Fruit fly (Drosophila melanogaster): ENCODE results near the gene Mi-2.

The Mi-2 gene

dm6 chr3L:19928435-19929011 is 18.5 kb upstream of the Mi-2 start, which contains the start of the genes CG8004 and RhoGDI (continued):
- TF ChIP-seq CG1603 (tag; optimal IDR thresholded peaks at IDR 0.05) (peak; percentile 73), nmo (GFP tag; optimal IDR thresholded peaks at IDR 0.05) (peak; percentile 77), shn (GFP tag; optimal IDR thresholded peaks at IDR 0.05) (peak; percentile 63), disco-r (GFP tag; optimal IDR thresholded peaks at IDR 0.05) (peak; percentile 35), gro (GFP tag; optimal IDR thresholded peaks at IDR 0.05) (peak; percentile 62), CG2712 (tag; optimal IDR thresholded peaks at IDR 0.05) (peak; percentile 70), CG4424 (GFP tag; optimal IDR thresholded peaks at IDR 0.05) (peak; percentile 57), CG34422 (GFP tag; IDR thresholded peaks at IDR 0.05) (no peak), Doc3 (GFP tag; IDR thresholded peaks at IDR 0.05; ENCODE audit: partially characterized antibody) (no peak), hb (GFP tag; IDR thresholded peaks at IDR 0.05; ENCODE audit: partially characterized antibody) (no peak), CG14710 (tag; optimal IDR thresholded peaks at IDR 0.05) (peak; percentile 88), C15 (GFP tag; IDR thresholded peaks at IDR 0.05) (0 out of 3 replicates have a peak, but pooled peaks have one; percentile 19), CG10147 (GFP tag; optimal IDR thresholded peaks at IDR 0.05) (peak; percentile 18), Fer3 (tag; optimal IDR thresholded peaks at IDR 0.05) (peak; percentile 65), Rx (GFP tag; IDR thresholded peaks at IDR 0.05) (peak; percentile 56; the same call in 1 of the 2 replicates), CG10267 (tag; optimal IDR thresholded peaks at IDR 0.05) (peak; percentile 78), CG7928 (GFP tag; optimal IDR thresholded peaks at IDR 0.05) (no peak), gem (tag; optimal IDR thresholded peaks at IDR 0.05) (peak; percentile 81), Myb (GFP tag; optimal IDR thresholded peaks at IDR 0.05) (peak; percentile 32), sima (GFP tag; optimal IDR thresholded peaks at IDR 0.05) (no peak), gt (GFP tag; IDR thresholded peaks at IDR 0.05) (no peak), CG13775 (GFP tag; optimal IDR thresholded peaks at IDR 0.05) (peak; percentile 55), CG17612 (GFP tag; IDR thresholded peaks at IDR 0.05) (no peak), dpn (GFP tag; optimal IDR thresholded peaks at IDR 0.05) (peak; percentile 67 to 77), fu2 (GFP tag; optimal IDR thresholded peaks at IDR 0.05) (peak; percentile 47), hkb (optimal IDR thresholded peaks at IDR 0.05) (no peak), hkb (GFP tag; IDR thresholded peaks at IDR 0.05) (peak; percentile 49; the same call in 1 of the 2 replicates), CG10979 (tag; optimal IDR thresholded peaks at IDR 0.05) (peak; percentile 40), nau (GFP tag; optimal IDR thresholded peaks at IDR 0.05) (no peak), sd (tag; optimal IDR thresholded peaks at IDR 0.05) (no peak), Hr3 (GFP tag; optimal IDR thresholded peaks at IDR 0.05) (peak; percentile 70), Trl (optimal IDR thresholded peaks at IDR 0.05) (no peak), Trl (GFP tag; optimal IDR thresholded peaks at IDR 0.05) (peak; percentile 77), CG12391 (tag; optimal IDR thresholded peaks at IDR 0.05) (peak; percentile 82), CG15514 (GFP tag; optimal IDR thresholded peaks at IDR 0.05) (peak; percentile 83), sens (GFP tag) (peak; percentile 95), CG2889 (GFP tag; IDR thresholded peaks at IDR 0.05) (peak; percentile 62), ftz-f1 (GFP tag; optimal IDR thresholded peaks at IDR 0.05) (peak; percentile 14), unpg (GFP tag; optimal IDR thresholded peaks at IDR 0.05) (peak; percentile 68), Bgb (GFP tag; IDR thresholded peaks at IDR 0.05; ENCODE audit: partially characterized antibody) (no peak), CG4820 (GFP tag; optimal IDR thresholded peaks at IDR 0.05) (peak; percentile 53), crp (GFP tag; optimal IDR thresholded peaks at IDR 0.05) (peak; percentile 74 to 94), Ravus (GFP tag; IDR thresholded peaks at IDR 0.05) (no peak), knrl (GFP tag; IDR thresholded peaks at IDR 0.05; ENCODE audit: partially characterized antibody) (no peak), insv (GFP tag; optimal IDR thresholded peaks at IDR 0.05) (peak; percentile 75 to 95), CG3726 (GFP tag; IDR thresholded peaks at IDR 0.05) (0 out of 3 replicates have a peak, but pooled peaks have one; percentile 42), D (optimal IDR thresholded peaks at IDR 0.05) (no peak), D (GFP tag; optimal IDR thresholded peaks at IDR 0.05) (no peak), Ets97D (GFP tag; optimal IDR thresholded peaks at IDR 0.05) (peak; percentile 82), CG3995 (GFP tag; optimal IDR thresholded peaks at IDR 0.05) (peak; percentile 32)

Measured in whole organism, embryonic.